Worm (Caenorhabditis elegans) whole organism, L1 larva: ENCODE measurements around the gene glc-4.

Source experiments
- efl-1 ChIP-seq, 4 experiments: fragments of 150-350 bp; optimal IDR thresholded peaks in 3 of 4; peaks in 1 of 4; 1 replicate in 1 of 4; 2 replicates in 3 of 4; lab custom pipeline; 2014; ENCODE audit warnings: missing biosample characterization in 2 of 4, missing genetic modification characterization in 2 of 4, missing genetic modification reagents in 2 of 4
- nhr-28 ChIP-seq: fragments of 150-350 bp; optimal IDR thresholded peaks from 2 replicates; lab custom pipeline; 2014; ENCODE audit warnings: missing biosample characterization, missing genetic modification characterization
- nhr-85 ChIP-seq: sonication (generic microtip); peaks from one replicate; lab custom pipeline; 2016; ENCODE audit warnings: missing genetic modification characterization, inconsistent platforms, missing compliant biosample characterization
- unc-30 ChIP-seq: sonication (generic microtip); optimal IDR thresholded peaks from 2 replicates; lab custom pipeline; 2017; ENCODE audit warnings: missing biosample characterization, missing genetic modification characterization
- zag-1 ChIP-seq: fragments of 150-350 bp; optimal IDR thresholded peaks from 2 replicates; lab custom pipeline; 2014; ENCODE audit warnings: missing biosample characterization, missing genetic modification characterization

DNA sequence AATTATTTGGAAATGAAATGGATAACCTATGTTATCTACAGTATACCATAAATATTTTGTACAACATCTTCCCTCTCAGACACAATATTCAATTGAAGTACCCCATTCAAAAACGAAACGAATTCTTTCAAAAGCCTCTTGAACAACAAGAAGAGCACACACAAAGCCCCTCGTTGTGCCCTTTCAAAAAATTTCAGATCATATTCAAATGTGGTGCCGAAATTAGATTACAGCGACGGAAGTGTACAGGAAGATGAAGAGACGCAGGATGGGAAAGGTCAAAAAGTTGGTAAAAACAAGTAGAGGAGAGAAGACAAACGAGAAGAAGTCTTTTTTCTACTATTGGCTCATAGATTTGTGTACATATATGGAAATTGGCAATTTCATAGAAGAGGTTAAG, 1.4 kb upstream of the glc-4 start:
- TF ChIP-seq efl-1 (optimal IDR thresholded peaks at IDR 0.05; lab: Kevin White, UChicago) = no peak
- no peak for TF ChIP-seq efl-1 (GFP tag; optimal IDR thresholded peaks at IDR 0.05 in 1 of 2; lab: Kevin White, UChicago)
- no peak for TF ChIP-seq zag-1 (tag; lab: Kevin White, UChicago)
- no peak for TF ChIP-seq nhr-85
- no peak for TF ChIP-seq unc-30 (tag; lab: Kevin White, UChicago)
- no peak for TF ChIP-seq nhr-28
